In the genomic region with DNA sequence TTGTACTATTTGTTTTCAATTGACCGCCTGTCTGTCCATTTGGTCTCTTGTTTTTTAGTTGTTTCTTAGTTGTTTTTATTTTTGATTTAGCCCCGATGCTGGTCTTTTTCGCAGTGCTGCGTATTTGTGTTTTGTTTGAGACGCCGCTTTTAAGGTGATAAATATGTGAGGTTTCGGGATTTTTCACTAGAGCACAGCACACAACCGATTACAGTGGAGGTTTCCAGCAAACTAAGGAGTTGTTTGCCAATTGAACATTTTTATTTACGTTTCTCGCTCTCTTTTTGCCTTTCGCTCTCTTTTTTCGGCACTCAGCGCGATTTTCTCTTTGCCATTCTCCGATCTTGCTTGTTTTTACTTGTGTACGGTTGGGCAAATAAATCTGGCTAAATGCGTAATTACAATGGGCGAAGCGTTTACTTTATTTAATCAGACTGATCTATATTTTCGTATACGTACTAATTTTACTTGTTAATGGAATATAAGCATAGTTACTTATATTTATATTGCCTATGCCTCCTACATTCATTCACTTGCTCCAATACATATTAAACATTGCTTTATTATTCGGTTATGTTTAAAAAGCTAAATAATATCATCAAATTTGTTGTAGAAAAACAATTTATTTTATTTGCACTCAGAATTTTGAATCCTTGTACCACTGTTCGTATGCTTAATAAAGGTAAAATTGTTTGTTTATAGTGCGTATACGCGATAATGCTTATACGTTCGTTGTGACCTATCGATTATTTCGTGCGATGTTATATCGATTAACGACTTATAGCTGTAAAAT, we compare ENCODE assay signal across 1 fruit fly cellular context.
TF ChIP-seq lines count a peak whose summit lies in the region.

A gene (minus strand): TSS at position 236 of the 793 bp plus-strand sequence.

TF ChIP-seq in whole organism, embryonic, 481 proteins besides CTCF, POLR2A, EP300 and RAD21 (continued from another document and continues in another):
- TF ChIP-seq bsh (GFP tag; optimal IDR thresholded peaks at IDR 0.05; lab: Kevin White, UChicago) (peak; percentile 47 to 59), HmgZ (tag; optimal IDR thresholded peaks at IDR 0.05; lab: Kevin White, UChicago) (peak; percentile 88), Camta (GFP tag; optimal IDR thresholded peaks at IDR 0.05; lab: Kevin White, UChicago) (no peak), CG14014 (GFP tag; IDR thresholded peaks at IDR 0.05; lab: Robert Waterston, UW) (peak; percentile 81), CG12659 (GFP tag; optimal IDR thresholded peaks at IDR 0.05; lab: Kevin White, UChicago) (peak; percentile 95), CG9437 (GFP tag; optimal IDR thresholded peaks at IDR 0.05; lab: Kevin White, UChicago) (peak; percentile 80), mirr (GFP tag; optimal IDR thresholded peaks at IDR 0.05; lab: Kevin White, UChicago) (peak; percentile 77), cg (GFP tag; optimal IDR thresholded peaks at IDR 0.05; lab: Kevin White, UChicago) (no peak), slbo (GFP tag; IDR thresholded peaks at IDR 0.05; lab: Robert Waterston, UW) (peak; percentile 76), CG10274 (GFP tag; optimal IDR thresholded peaks at IDR 0.05; lab: Kevin White, UChicago) (peak; percentile 17), CG4282 (GFP tag; optimal IDR thresholded peaks at IDR 0.05; lab: Kevin White, UChicago) (no peak), pfk (GFP tag; optimal IDR thresholded peaks at IDR 0.05; lab: Kevin White, UChicago) (no peak), esg (GFP tag; conservative IDR thresholded peaks at IDR 0.05; lab: Robert Waterston, UW) (peak; percentile 60), CG8944 (GFP tag; optimal IDR thresholded peaks at IDR 0.05; lab: Kevin White, UChicago) (no peak), Dfd (GFP tag; optimal IDR thresholded peaks at IDR 0.05; lab: Kevin White, UChicago) (no peak), ind (GFP tag; optimal IDR thresholded peaks at IDR 0.05; lab: Kevin White, UChicago) (peak; percentile 71), Dll (GFP tag; IDR thresholded peaks at IDR 0.05; lab: Robert Waterston, UW; ENCODE audit: partially characterized antibody) (peak; percentile 90), peb (GFP tag; IDR thresholded peaks at IDR 0.05; lab: Robert Waterston, UW) (peak; percentile 17; the same call in 1 of the 2 replicates), CG31441 (GFP tag; IDR thresholded peaks at IDR 0.05; lab: Robert Waterston, UW) (peak; percentile 90), CG5953 (GFP tag; IDR thresholded peaks at IDR 0.05; lab: Robert Waterston, UW) (no peak), CG10431 (GFP tag; optimal IDR thresholded peaks at IDR 0.05; lab: Kevin White, UChicago) (no peak), CG15269 (tag; optimal IDR thresholded peaks at IDR 0.05; lab: Kevin White, UChicago) (peak; percentile 91), GATAe (GFP tag; conservative IDR thresholded peaks at IDR 0.05; lab: Robert Waterston, UW) (no peak), luna (GFP tag; optimal IDR thresholded peaks at IDR 0.05; lab: Kevin White, UChicago) (no peak), en (GFP tag; optimal IDR thresholded peaks at IDR 0.05; lab: Kevin White, UChicago) (no peak), ATbp (GFP tag; optimal IDR thresholded peaks at IDR 0.05; lab: Kevin White, UChicago) (peak; percentile 26), CG11695 (GFP tag; IDR thresholded peaks at IDR 0.05; lab: Robert Waterston, UW) (peak; percentile 75), Optix (GFP tag; IDR thresholded peaks at IDR 0.05; lab: Robert Waterston, UW) (no peak), bcd (GFP tag; optimal IDR thresholded peaks at IDR 0.05; lab: Kevin White, UChicago) (peak; percentile 81), ham (GFP tag; IDR thresholded peaks at IDR 0.05; lab: Robert Waterston, UW) (no peak), Hr78 (GFP tag; optimal IDR thresholded peaks at IDR 0.05; lab: Kevin White, UChicago) (peak in 1 of 2 experiments; percentile 99), Asciz (GFP tag; optimal IDR thresholded peaks at IDR 0.05; lab: Kevin White, UChicago) (peak; percentile 91), dm (GFP tag; optimal IDR thresholded peaks at IDR 0.05; lab: Kevin White, UChicago) (no peak), pum (GFP tag; optimal IDR thresholded peaks at IDR 0.05; lab: Kevin White, UChicago) (peak; percentile 41), CG7839 (tag; optimal IDR thresholded peaks at IDR 0.05; lab: Kevin White, UChicago) (peak; percentile 91), CG32532 (GFP tag; IDR thresholded peaks at IDR 0.05; lab: Robert Waterston, UW) (peak; percentile 93), al (GFP tag; IDR thresholded peaks at IDR 0.05; lab: Robert Waterston, UW) (peak; percentile 80), amos (GFP tag; IDR thresholded peaks at IDR 0.05; lab: Robert Waterston, UW; ENCODE audit: partially characterized antibody) (peak; percentile 94; the same call in 1 of the 2 replicates), tin (GFP tag; optimal IDR thresholded peaks at IDR 0.05; lab: Kevin White, UChicago) (peak; percentile 50), Side (GFP tag; optimal IDR thresholded peaks at IDR 0.05; lab: Kevin White, UChicago) (no peak), CG12071 (GFP tag; optimal IDR thresholded peaks at IDR 0.05; lab: Kevin White, UChicago) (peak; percentile 84), CG34422 (GFP tag; IDR thresholded peaks at IDR 0.05; lab: Robert Waterston, UW) (0 out of 3 replicates have a peak, but pooled peaks have one; percentile 63), Six4 (GFP tag; optimal IDR thresholded peaks at IDR 0.05; lab: Kevin White, UChicago) (no peak), br (optimal IDR thresholded peaks at IDR 0.05; lab: Kevin White, UChicago) (no peak), Hr3 (GFP tag; optimal IDR thresholded peaks at IDR 0.05; lab: Kevin White, UChicago) (peak; percentile 59), pb (GFP tag; optimal IDR thresholded peaks at IDR 0.05; lab: Kevin White, UChicago) (peak; percentile 5), croc (GFP tag; conservative IDR thresholded peaks at IDR 0.05; lab: Robert Waterston, UW) (no peak), CG2199 (GFP tag; IDR thresholded peaks at IDR 0.05; lab: Robert Waterston, UW) (no peak), CG10565 (GFP tag; optimal IDR thresholded peaks at IDR 0.05; lab: Kevin White, UChicago) (no peak), dati (GFP tag; IDR thresholded peaks at IDR 0.05; lab: Robert Waterston, UW) (no peak), kni (GFP tag; optimal IDR thresholded peaks at IDR 0.05; lab: Kevin White, UChicago) (no peak), Sin3A (optimal IDR thresholded peaks at IDR 0.05; lab: Kevin White, UChicago) (no peak), CG8478 (optimal IDR thresholded peaks at IDR 0.05; lab: Kevin White, UChicago) (no peak), CG10462 (GFP tag; optimal IDR thresholded peaks at IDR 0.05; lab: Kevin White, UChicago) (peak; percentile 12), CG7745 (tag; optimal IDR thresholded peaks at IDR 0.05; lab: Kevin White, UChicago) (no peak), tio (GFP tag; optimal IDR thresholded peaks at IDR 0.05; lab: Kevin White, UChicago) (no peak), Dbx (GFP tag; IDR thresholded peaks at IDR 0.05; lab: Robert Waterston, UW) (peak; percentile 86), B-H2 (GFP tag; optimal IDR thresholded peaks at IDR 0.05; lab: Kevin White, UChicago) (peak; percentile 82), pros (GFP tag; optimal IDR thresholded peaks at IDR 0.05; lab: Kevin White, UChicago) (peak; percentile 2), CG34376 (GFP tag; optimal IDR thresholded peaks at IDR 0.05; lab: Kevin White, UChicago) (peak; percentile 90), schlank (tag; optimal IDR thresholded peaks at IDR 0.05; lab: Kevin White, UChicago) (peak; percentile 68), CG31365 (tag; optimal IDR thresholded peaks at IDR 0.05; lab: Kevin White, UChicago) (peak; percentile 28), vfl (GFP tag; optimal IDR thresholded peaks at IDR 0.05; lab: Kevin White, UChicago) (peak; percentile 30), CG7963 (GFP tag; IDR thresholded peaks at IDR 0.05; lab: Robert Waterston, UW; ENCODE audit: partially characterized antibody) (peak; percentile 64), tll (GFP tag; optimal IDR thresholded peaks at IDR 0.05; lab: Kevin White, UChicago) (no peak), Med (GFP tag; lab: Kevin White, UChicago) (peak; percentile 88), scrt (GFP tag; optimal IDR thresholded peaks at IDR 0.05; lab: Kevin White, UChicago) (peak; percentile 83), CG10979 (tag; optimal IDR thresholded peaks at IDR 0.05; lab: Kevin White, UChicago) (peak; percentile 75), CG1832 (GFP tag; optimal IDR thresholded peaks at IDR 0.05; lab: Kevin White, UChicago) (no peak), ab (GFP tag; optimal IDR thresholded peaks at IDR 0.05; lab: Kevin White, UChicago) (no peak), sug (tag; optimal IDR thresholded peaks at IDR 0.05; lab: Kevin White, UChicago) (peak; percentile 90), Blimp-1 (GFP tag; optimal IDR thresholded peaks at IDR 0.05; lab: Kevin White, UChicago) (peak; percentile 68), CG17612 (GFP tag; IDR thresholded peaks at IDR 0.05; lab: Robert Waterston, UW) (peak; percentile 57; the same call in 1 of the 2 replicates), CG11696 (GFP tag; IDR thresholded peaks at IDR 0.05; lab: Robert Waterston, UW) (peak; percentile 73), Lim3 (GFP tag; IDR thresholded peaks at IDR 0.05; lab: Robert Waterston, UW) (no peak), seq (GFP tag; IDR thresholded peaks at IDR 0.05; lab: Robert Waterston, UW) (peak; percentile 87), MBD-R2 (GFP tag; IDR thresholded peaks at IDR 0.05; lab: Robert Waterston, UW) (peak; percentile 22; the same call in 1 of the 2 replicates), Fer1 (GFP tag; optimal IDR thresholded peaks at IDR 0.05; lab: Kevin White, UChicago) (peak; percentile 91), Pdp1 (GFP tag; optimal IDR thresholded peaks at IDR 0.05; lab: Kevin White, UChicago) (peak; percentile 49 to 73), ato (GFP tag; IDR thresholded peaks at IDR 0.05; lab: Robert Waterston, UW; ENCODE audit: partially characterized antibody) (peak; percentile 79), nau (GFP tag; optimal IDR thresholded peaks at IDR 0.05; lab: Kevin White, UChicago) (peak; percentile 81), CG7357 (GFP tag; IDR thresholded peaks at IDR 0.05; lab: Robert Waterston, UW) (peak; percentile 69; the same call in 2 of the 3 replicates), CG2120 (GFP tag; optimal IDR thresholded peaks at IDR 0.05; lab: Kevin White, UChicago) (peak; percentile 91), zfh2 (GFP tag; optimal IDR thresholded peaks at IDR 0.05; lab: Kevin White, UChicago) (peak; percentile 44), CrebB (tag; optimal IDR thresholded peaks at IDR 0.05; lab: Kevin White, UChicago) (peak; percentile 79), bowl (GFP tag; IDR thresholded peaks at IDR 0.05; lab: Robert Waterston, UW) (no peak), ewg (GFP tag; optimal IDR thresholded peaks at IDR 0.05; lab: Kevin White, UChicago) (no peak), tgo (GFP tag; IDR thresholded peaks at IDR 0.05; lab: Robert Waterston, UW) (peak; percentile 82), D19B (GFP tag; optimal IDR thresholded peaks at IDR 0.05; lab: Kevin White, UChicago) (peak; percentile 65), CG7987 (GFP tag; optimal IDR thresholded peaks at IDR 0.05; lab: Kevin White, UChicago) (peak; percentile 63), C15 (GFP tag; IDR thresholded peaks at IDR 0.05; lab: Robert Waterston, UW) (0 out of 3 replicates have a peak, but pooled peaks have one; percentile 28), CG18599 (GFP tag; optimal IDR thresholded peaks at IDR 0.05; lab: Kevin White, UChicago) (peak; percentile 91), CG2129 (GFP tag; IDR thresholded peaks at IDR 0.05; lab: Robert Waterston, UW; ENCODE audit: partially characterized antibody) (peak; percentile 64; the same call in 1 of the 2 replicates), CG8290 (GFP tag; optimal IDR thresholded peaks at IDR 0.05; lab: Kevin White, UChicago) (peak; percentile 2), CG8290 (tag; optimal IDR thresholded peaks at IDR 0.05; lab: Kevin White, UChicago) (peak; percentile 7 to 88), pita (GFP tag; optimal IDR thresholded peaks at IDR 0.05; lab: Kevin White, UChicago) (no peak), grau (tag; optimal IDR thresholded peaks at IDR 0.05; lab: Kevin White, UChicago) (peak; percentile 92), CG4360 (GFP tag; IDR thresholded peaks at IDR 0.05; lab: Robert Waterston, UW) (no peak), unpg (GFP tag; optimal IDR thresholded peaks at IDR 0.05; lab: Kevin White, UChicago) (peak; percentile 90), Oaz (GFP tag; IDR thresholded peaks at IDR 0.05; lab: Robert Waterston, UW) (peak; percentile 68), ttk (GFP tag; IDR thresholded peaks at IDR 0.05; lab: Robert Waterston, UW) (no peak), CG6254 (GFP tag; optimal IDR thresholded peaks at IDR 0.05; lab: Kevin White, UChicago) (peak; percentile 60), gcm (GFP tag; optimal IDR thresholded peaks at IDR 0.05; lab: Kevin White, UChicago) (peak; percentile 83), pan (optimal IDR thresholded peaks at IDR 0.05; lab: Kevin White, UChicago) (no peak), pan (GFP tag; optimal IDR thresholded peaks at IDR 0.05 in 1 of 2, IDR thresholded peaks at IDR 0.05 in 1 of 2) (peak in 1 of 2 experiments; percentile 87), Hsf (GFP tag; optimal IDR thresholded peaks at IDR 0.05; lab: Kevin White, UChicago) (peak; percentile 39), CG1529 (GFP tag; optimal IDR thresholded peaks at IDR 0.05; lab: Kevin White, UChicago) (peak; percentile 50), CG16813 (GFP tag; IDR thresholded peaks at IDR 0.05; lab: Robert Waterston, UW; ENCODE audit: partially characterized antibody) (peak; percentile 68; the same call in 2 of the 3 replicates), E2f1 (GFP tag; IDR thresholded peaks at IDR 0.05; lab: Robert Waterston, UW) (peak; percentile 76; the same call in 1 of the 2 replicates), lola (GFP tag; optimal IDR thresholded peaks at IDR 0.05; lab: Kevin White, UChicago) (peak in 1 of 3 experiments; percentile 17), NK7.1 (GFP tag; optimal IDR thresholded peaks at IDR 0.05; lab: Kevin White, UChicago) (peak; percentile 63), CG6765 (GFP tag; optimal IDR thresholded peaks at IDR 0.05; lab: Kevin White, UChicago) (peak; percentile 89), ERR (GFP tag; optimal IDR thresholded peaks at IDR 0.05; lab: Kevin White, UChicago) (no peak), E2f2 (GFP tag; IDR thresholded peaks at IDR 0.05; lab: Robert Waterston, UW) (no peak), grn (GFP tag; optimal IDR thresholded peaks at IDR 0.05; lab: Kevin White, UChicago) (no peak), tap (tag; optimal IDR thresholded peaks at IDR 0.05; lab: Kevin White, UChicago) (peak; percentile 82), CG6813 (GFP tag; optimal IDR thresholded peaks at IDR 0.05; lab: Kevin White, UChicago) (peak; percentile 73), Sox100B (GFP tag; optimal IDR thresholded peaks at IDR 0.05; lab: Kevin White, UChicago) (peak; percentile 90), CG4617 (GFP tag; optimal IDR thresholded peaks at IDR 0.05; lab: Kevin White, UChicago; ENCODE audit: borderline replicate concordance) (no peak), gem (tag; optimal IDR thresholded peaks at IDR 0.05; lab: Kevin White, UChicago) (peak; percentile 93), CG3847 (GFP tag; IDR thresholded peaks at IDR 0.05; lab: Robert Waterston, UW) (peak; percentile 70)
